Worm (Caenorhabditis elegans): Measurements from ENCODE around the gene F26H11.4.

The F26H11.4 gene

DNA sequence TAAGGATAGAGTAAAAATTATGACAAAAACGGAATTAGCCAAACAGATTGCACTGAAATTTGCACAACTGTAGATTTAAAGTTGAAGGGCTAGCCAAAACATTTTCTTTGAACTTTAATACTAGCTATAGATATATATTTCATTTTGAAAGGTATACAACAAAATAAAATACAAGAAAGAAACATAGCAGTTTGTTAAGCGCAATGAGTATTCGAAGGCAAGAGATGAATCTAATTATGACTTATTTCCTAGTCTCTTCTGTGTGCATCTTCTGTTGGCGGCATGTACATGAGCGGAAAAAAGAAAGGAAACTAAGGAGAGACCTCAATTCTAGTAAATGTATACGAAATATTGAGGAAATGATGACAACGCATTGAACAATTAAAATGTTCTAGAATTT lies 23.7 kb downstream of the F26H11.4 start:
- TF ChIP-seq hmg-4 (GFP tag; optimal IDR thresholded peaks at IDR 0.05) = no peak
- no peak for TF ChIP-seq ets-7 (tag; optimal IDR thresholded peaks at IDR 0.05)
- TF ChIP-seq tbx-37 (GFP tag; conservative IDR thresholded peaks at IDR 0.05) = no peak
- no peak for TF ChIP-seq B0310.2 (tag; optimal IDR thresholded peaks at IDR 0.05)
- TF ChIP-seq F13C5.2 (tag; optimal IDR thresholded peaks at IDR 0.05) = no peak
- TF ChIP-seq tbx-11 (GFP tag; IDR thresholded peaks at IDR 0.05) = no peak
- no peak for TF ChIP-seq flt-1 (GFP tag; IDR thresholded peaks at IDR 0.05)
- no peak for TF ChIP-seq ceh-13 (GFP tag; optimal IDR thresholded peaks at IDR 0.05)
- no peak for TF ChIP-seq pes-1 (GFP tag; IDR thresholded peaks at IDR 0.05)

DNA sequence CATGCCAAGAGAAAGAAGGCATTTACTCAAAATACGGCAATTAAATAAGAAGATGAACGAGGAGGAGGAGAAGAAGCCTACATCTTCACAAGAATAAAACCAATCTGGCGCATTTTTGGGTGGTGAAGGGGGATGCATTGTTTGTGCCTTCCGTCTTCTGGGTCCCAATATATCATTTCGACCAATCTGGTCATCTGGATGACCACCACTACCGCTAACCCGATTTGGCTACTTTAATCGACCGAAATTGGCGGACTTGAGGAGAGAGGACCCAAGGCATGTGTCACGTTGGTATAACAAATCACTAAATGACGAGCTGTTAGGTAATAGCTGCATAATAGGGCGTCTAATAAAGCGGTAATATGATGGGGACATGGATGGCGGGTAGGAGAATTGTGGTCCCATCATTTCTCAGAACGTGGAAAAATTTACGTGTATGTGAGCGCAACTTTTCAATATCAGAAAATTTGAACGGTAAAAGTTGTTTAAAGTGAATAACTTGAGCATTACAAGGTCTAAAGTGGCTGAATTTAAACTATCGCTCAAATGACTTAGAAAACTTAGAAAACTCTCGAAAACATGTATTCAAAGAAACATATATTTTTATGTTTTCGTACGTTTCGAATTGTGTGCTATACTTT lies 25.4 kb downstream of the F26H11.4 start:
- TF ChIP-seq F13C5.2 (tag; optimal IDR thresholded peaks at IDR 0.05) (no peak), sea-1 (GFP tag; conservative IDR thresholded peaks at IDR 0.05) (no peak), B0310.2 (tag; optimal IDR thresholded peaks at IDR 0.05) (no peak), ceh-36 (tag; optimal IDR thresholded peaks at IDR 0.05) (no peak), hmbx-1 (tag; optimal IDR thresholded peaks at IDR 0.05) (no peak), hnd-1 (tag; optimal IDR thresholded peaks at IDR 0.05) (no peak), ets-7 (tag; optimal IDR thresholded peaks at IDR 0.05) (no peak), pes-1 (GFP tag; IDR thresholded peaks at IDR 0.05) (no peak), aly-1 (tag; optimal IDR thresholded peaks at IDR 0.05) (no peak), tbx-11 (GFP tag; IDR thresholded peaks at IDR 0.05) (no peak), ceh-13 (GFP tag; optimal IDR thresholded peaks at IDR 0.05) (no peak), flt-1 (GFP tag; IDR thresholded peaks at IDR 0.05) (no peak), hmg-4 (GFP tag; optimal IDR thresholded peaks at IDR 0.05) (no peak), ama-1 (optimal IDR thresholded peaks at IDR 0.05) (no peak)

DNA sequence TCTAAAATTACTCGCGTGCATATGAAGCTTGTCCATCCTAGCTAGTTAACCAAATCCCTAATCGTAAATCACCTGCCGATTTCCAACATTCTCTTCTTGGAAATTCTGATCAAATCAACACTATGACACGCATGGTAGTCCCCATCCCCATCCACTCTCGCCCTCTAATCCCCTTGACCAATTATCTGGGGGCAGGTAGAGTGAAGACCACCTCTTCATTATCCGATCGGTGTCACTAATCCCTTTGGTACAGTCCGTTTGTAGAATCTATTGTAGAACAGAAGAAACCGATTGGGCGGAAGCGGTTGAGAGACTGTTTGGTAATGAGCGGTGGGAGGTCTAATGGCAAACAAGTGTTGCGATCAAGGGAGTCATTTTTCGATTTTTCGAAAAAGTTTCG lies 28.7 kb downstream of the F26H11.4 start:
- TF ChIP-seq ceh-36 (tag; optimal IDR thresholded peaks at IDR 0.05) (peak; percentile 93), pes-1 (GFP tag; IDR thresholded peaks at IDR 0.05) (no peak), aly-1 (tag; optimal IDR thresholded peaks at IDR 0.05) (no peak), tbx-37 (GFP tag; conservative IDR thresholded peaks at IDR 0.05) (no peak), ceh-13 (GFP tag; optimal IDR thresholded peaks at IDR 0.05) (no peak)

DNA sequence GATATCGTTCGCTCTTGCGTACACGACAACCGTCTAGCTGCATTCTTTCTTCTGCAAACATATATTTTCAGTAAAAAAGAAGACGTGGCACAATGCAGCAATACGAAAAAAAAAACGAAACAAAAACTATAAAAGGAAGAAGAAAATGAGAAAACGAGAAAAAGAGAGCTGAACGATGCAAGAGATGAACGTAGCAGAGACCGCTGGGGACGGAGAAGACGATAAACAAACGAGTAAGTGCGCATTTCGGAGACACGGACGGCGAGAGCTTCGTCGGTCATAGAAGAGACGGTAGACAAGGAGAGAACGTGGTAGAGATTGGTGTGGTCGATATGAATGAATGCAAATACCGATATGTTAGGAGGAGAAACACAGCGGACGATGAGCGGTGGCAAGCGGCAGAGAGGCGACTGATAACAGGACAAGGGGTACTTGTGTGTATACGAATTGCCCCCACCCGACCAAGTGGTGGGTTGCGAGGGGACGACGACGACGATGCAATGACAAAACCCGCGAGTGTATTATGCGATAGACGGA lies 29.6 kb downstream of the F26H11.4 start, which contains the start of gene K04B12.2:
TSS of gene K04B12.2 (minus strand) at position 51 of the 537 bp plus-strand sequence.
- TF ChIP-seq F13C5.2 (tag; optimal IDR thresholded peaks at IDR 0.05) = peak; percentile 60
- no peak for TF ChIP-seq pes-1 (GFP tag; IDR thresholded peaks at IDR 0.05)
- TF ChIP-seq sea-1 (GFP tag; conservative IDR thresholded peaks at IDR 0.05) = 0 out of 2 replicates have a peak, but pooled peaks have one; percentile 17
- TF ChIP-seq hmg-4 (GFP tag; optimal IDR thresholded peaks at IDR 0.05) = peak; percentile 59

- TF ChIP-seq F13C5.2 (tag; optimal IDR thresholded peaks at IDR 0.05) = peak; percentile 37
- no peak for TF ChIP-seq tbx-11 (GFP tag; IDR thresholded peaks at IDR 0.05)
These were observed 32.7 kb downstream of the F26H11.4 start, which contains the start of gene smg-8 for ce11 chrII:14441144-14441543. Gene smg-8, plus strand, starts transcription at chrII:14441409.

- no peak for TF ChIP-seq tbx-37 (GFP tag; conservative IDR thresholded peaks at IDR 0.05)
- no peak for TF ChIP-seq hmg-4 (GFP tag; optimal IDR thresholded peaks at IDR 0.05)
- TF ChIP-seq sea-1 (GFP tag; conservative IDR thresholded peaks at IDR 0.05) = no peak
- TF ChIP-seq flt-1 (GFP tag; IDR thresholded peaks at IDR 0.05) = no peak
- no peak for TF ChIP-seq hnd-1 (tag; optimal IDR thresholded peaks at IDR 0.05)
These were observed 43.5 kb downstream of the F26H11.4 start for ce11 chrII:14451934-14452333.

ce11 chrII:14455332-14455731 lies 46.9 kb downstream of the F26H11.4 start, which contains the start of gene dmsr-6:
Gene dmsr-6, plus strand, starts transcription at chrII:14455632.
- no peak for TF ChIP-seq flt-1 (GFP tag; IDR thresholded peaks at IDR 0.05)
- TF ChIP-seq ama-1 (optimal IDR thresholded peaks at IDR 0.05) = no peak

All from whole organism, early embryonic.